Fruit fly (Drosophila melanogaster) whole organism, pupa: ENCODE measurements around the gene CG31121.

Experiments used
- CG12605 ChIP-seq: fragments of 200-800 bp; sonication (Bioruptor generic); IDR thresholded peaks from 2 replicates; pipeline ENCODE4 v1.3.6; 2022; ENCODE audit warnings: missing biosample characterization, missing genetic modification characterization
- CG15710 ChIP-seq: fragments of 200-800 bp; sonication (Bioruptor generic); optimal IDR thresholded peaks from 2 replicates; lab custom pipeline; 2018; ENCODE audit warnings: missing biosample characterization, mild to moderate bottlenecking, missing genetic modification characterization, moderate library complexity
- CG4496 ChIP-seq: fragments of 200-800 bp; sonication (Bioruptor generic); IDR thresholded peaks from 3 replicates; pipeline ENCODE4 v1.3.6; 2022; ENCODE audit warnings: missing biosample characterization, missing genetic modification characterization
- CG8301 ChIP-seq: fragments of 200-800 bp; sonication (Bioruptor generic); optimal IDR thresholded peaks from 2 replicates; lab custom pipeline; 2018; ENCODE audit warnings: missing biosample characterization, mild to moderate bottlenecking, missing genetic modification characterization
- CG9948 ChIP-seq: fragments of 200-800 bp; sonication (Bioruptor generic); optimal IDR thresholded peaks from 2 replicates; lab custom pipeline; 2018; ENCODE audit warnings: missing biosample characterization, mild to moderate bottlenecking, missing genetic modification characterization, moderate library complexity
- D1 ChIP-seq: fragments of 200-800 bp; sonication (Bioruptor generic); optimal IDR thresholded peaks from 2 replicates; lab custom pipeline; 2018; ENCODE audit warnings: missing biosample characterization, mild to moderate bottlenecking, missing genetic modification characterization, moderate library complexity
- EcR ChIP-seq: fragments of 200-800 bp; sonication (Bioruptor generic); optimal IDR thresholded peaks from 3 replicates; lab custom pipeline; 2019; ENCODE audit warnings: missing biosample characterization, missing genetic modification characterization, mild to moderate bottlenecking, moderate library complexity, missing genetic modification reagents
- Pif1B ChIP-seq: fragments of 200-800 bp; sonication (Bioruptor generic); optimal IDR thresholded peaks from 3 replicates; lab custom pipeline; 2016; ENCODE audit warnings: missing biosample characterization, missing genetic modification characterization
- gl ChIP-seq: fragments of 200-800 bp; sonication (Bioruptor generic); optimal IDR thresholded peaks from 2 replicates; lab custom pipeline; 2018; ENCODE audit warnings: missing biosample characterization, mild to moderate bottlenecking, missing genetic modification characterization
- rn ChIP-seq: fragments of 200-800 bp; sonication (Bioruptor generic); IDR thresholded peaks from 2 replicates; pipeline ENCODE4 v1.3.6; 2022; ENCODE audit warnings: missing biosample characterization, missing genetic modification characterization

DNA sequence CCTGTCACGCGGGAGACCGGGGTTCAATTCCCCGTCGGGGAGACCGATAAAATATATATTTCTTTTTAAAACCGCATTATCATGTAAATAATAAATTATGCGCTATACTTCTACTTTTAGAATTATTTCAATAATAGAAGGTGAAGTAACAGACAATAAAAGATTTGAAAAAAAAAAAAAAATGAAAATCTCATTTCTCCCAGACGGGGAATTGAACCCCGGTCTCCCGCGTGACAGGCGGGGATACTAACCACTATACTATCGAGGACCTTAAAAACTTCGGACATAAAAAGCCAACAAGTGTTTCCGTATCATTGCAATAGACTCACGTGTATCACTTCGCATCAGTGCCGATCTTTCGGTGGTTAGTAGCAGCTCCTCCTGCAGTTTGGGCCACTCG, 20.5 kb upstream of the CG31121 start:
- TF ChIP-seq CG8301, result no peak
- no peak for TF ChIP-seq CG12605 (GFP tag; lab: Robert Waterston, UW)
- TF ChIP-seq gl (tag; lab: Kevin White, UChicago), result no peak
- no peak for TF ChIP-seq EcR
- TF ChIP-seq D1, result no peak
- TF ChIP-seq CG4496 (GFP tag; lab: Robert Waterston, UW), result no peak
- no peak for TF ChIP-seq CG9948 (tag; lab: Kevin White, UChicago)
- TF ChIP-seq rn (GFP tag; lab: Robert Waterston, UW), result no peak
- TF ChIP-seq CG15710 (tag; lab: Kevin White, UChicago), result no peak
- TF ChIP-seq Pif1B, result no peak
